Fruit fly (Drosophila melanogaster): Measurements from ENCODE around the gene CG8837.
A peak's percentile ranks its signal among the peaks of the same experiment; 100 is the strongest.

CG8837 gene

dm6 chr2L:3369083-3369653, 49.1 kb downstream of the CG8837 start:
- TF ChIP-seq svp (GFP tag) = peak; percentile 8
- no peak for TF ChIP-seq CG9139 (GFP tag; optimal IDR thresholded peaks at IDR 0.05)
- no peak for TF ChIP-seq acj6 (GFP tag; optimal IDR thresholded peaks at IDR 0.05)
- no peak for TF ChIP-seq eg (GFP tag; IDR thresholded peaks at IDR 0.05)
- TF ChIP-seq Sox102F (GFP tag; optimal IDR thresholded peaks at IDR 0.05) = no peak
- no peak for TF ChIP-seq Eip93F (GFP tag; optimal IDR thresholded peaks at IDR 0.05)
- no peak for TF ChIP-seq cyc (GFP tag; optimal IDR thresholded peaks at IDR 0.05)
- no peak for TF ChIP-seq Eip75B (GFP tag; optimal IDR thresholded peaks at IDR 0.05)
- peak; percentile 17 for TF ChIP-seq fkh (GFP tag; optimal IDR thresholded peaks at IDR 0.05)
- TF ChIP-seq vri (GFP tag; optimal IDR thresholded peaks at IDR 0.05) = peak; percentile 17
- no peak for TF ChIP-seq esn (GFP tag; optimal IDR thresholded peaks at IDR 0.05)
- no peak for TF ChIP-seq CG11762 (GFP tag; optimal IDR thresholded peaks at IDR 0.05; ENCODE audit: insufficient read depth)
- TF ChIP-seq CG16779 (tag; optimal IDR thresholded peaks at IDR 0.05) = no peak
- no peak for TF ChIP-seq net (GFP tag; optimal IDR thresholded peaks at IDR 0.05)
- peak; percentile 1 for TF ChIP-seq CG8632 (GFP tag; optimal IDR thresholded peaks at IDR 0.05)
- no peak for TF ChIP-seq Smox (GFP tag; optimal IDR thresholded peaks at IDR 0.05)

DNA sequence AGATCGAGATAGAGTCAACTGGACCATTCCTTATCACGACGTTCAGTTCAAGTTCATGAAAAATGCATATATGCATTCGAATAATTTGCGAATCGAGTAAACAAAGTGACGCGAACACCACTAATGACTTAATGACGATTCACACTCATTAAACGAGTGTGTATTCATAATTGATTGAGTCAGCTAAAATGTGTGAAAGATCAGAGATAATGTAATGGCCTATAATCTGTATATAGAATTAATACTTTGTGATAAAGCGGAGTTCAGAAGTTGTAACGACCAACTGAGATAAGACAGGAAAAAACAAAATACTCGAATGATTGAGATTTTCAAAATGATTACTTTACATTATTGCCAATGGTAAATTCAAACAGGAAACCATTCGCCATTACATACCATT, 49.8 kb downstream of the CG8837 start:
- TF ChIP-seq CG11762 (GFP tag; optimal IDR thresholded peaks at IDR 0.05; ENCODE audit: insufficient read depth) (no peak), Ets96B (tag; optimal IDR thresholded peaks at IDR 0.05) (no peak), svp (GFP tag) (peak; percentile 97), CG1621 (tag; optimal IDR thresholded peaks at IDR 0.05) (no peak), topi (GFP tag; optimal IDR thresholded peaks at IDR 0.05) (no peak), CG10631 (GFP tag; optimal IDR thresholded peaks at IDR 0.05) (no peak)

- TF ChIP-seq svp (GFP tag) = no peak
- TF ChIP-seq topi (GFP tag; optimal IDR thresholded peaks at IDR 0.05) = no peak
- TF ChIP-seq CG3032 (tag; optimal IDR thresholded peaks at IDR 0.05) = no peak
- no peak for TF ChIP-seq dsx (GFP tag; optimal IDR thresholded peaks at IDR 0.05; ENCODE audit: poor library complexity, severe bottlenecking)
- TF ChIP-seq cyc (GFP tag; optimal IDR thresholded peaks at IDR 0.05) = no peak
These were observed 50.9 kb downstream of the CG8837 start for dm6 chr2L:3370920-3371319.

DNA sequence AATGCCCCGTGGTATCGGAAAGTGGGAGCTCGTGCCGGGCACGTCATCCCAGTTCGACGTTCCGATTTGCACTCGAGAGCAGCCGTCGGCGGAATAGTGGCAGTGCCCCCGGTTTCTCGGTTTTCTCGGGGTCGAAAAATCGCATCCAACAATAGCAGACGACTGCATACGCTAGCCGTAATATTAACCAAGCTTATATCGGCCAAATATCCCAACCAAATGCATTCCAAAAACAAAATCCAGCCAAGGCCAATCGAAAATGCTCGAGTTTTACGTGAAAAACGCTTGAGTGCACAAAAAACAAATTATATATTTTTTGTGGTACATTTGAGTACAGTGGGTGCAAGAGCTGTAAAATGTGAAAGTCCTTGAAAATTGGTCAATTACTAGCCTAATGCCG, 51.3 kb downstream of the CG8837 start:
- TF ChIP-seq dac (GFP tag; optimal IDR thresholded peaks at IDR 0.05) (peak; percentile 51), Eip75B (GFP tag; optimal IDR thresholded peaks at IDR 0.05) (peak; percentile 0), CG32006 (GFP tag; optimal IDR thresholded peaks at IDR 0.05) (peak; percentile 78), CG4318 (GFP tag; optimal IDR thresholded peaks at IDR 0.05) (peak; percentile 32), CG15336 (GFP tag; IDR thresholded peaks at IDR 0.05) (peak; percentile 59), svp (GFP tag) (peak; percentile 19), Hr38 (GFP tag; optimal IDR thresholded peaks at IDR 0.05) (no peak), CG6792 (GFP tag; optimal IDR thresholded peaks at IDR 0.05) (no peak), Eip78C (GFP tag) (peak; percentile 38), CG8119 (GFP tag; IDR thresholded peaks at IDR 0.05) (peak; percentile 60; the same call in 1 of the 3 replicates), CG16779 (tag; optimal IDR thresholded peaks at IDR 0.05) (peak; percentile 24), Gug (GFP tag; IDR thresholded peaks at IDR 0.05) (peak; percentile 68), fkh (GFP tag; optimal IDR thresholded peaks at IDR 0.05) (no peak), vri (GFP tag; optimal IDR thresholded peaks at IDR 0.05) (no peak), CG6808 (GFP tag; optimal IDR thresholded peaks at IDR 0.05) (no peak), Ets96B (tag; optimal IDR thresholded peaks at IDR 0.05) (peak; percentile 20), CG6276 (GFP tag; optimal IDR thresholded peaks at IDR 0.05) (peak; percentile 37), CG10669 (GFP tag; optimal IDR thresholded peaks at IDR 0.05) (peak; percentile 29), CG11294 (GFP tag; IDR thresholded peaks at IDR 0.05) (peak; percentile 53; the same call in 1 of the 2 replicates), CG6854 (GFP tag; optimal IDR thresholded peaks at IDR 0.05) (no peak), Hr4 (GFP tag; optimal IDR thresholded peaks at IDR 0.05) (peak; percentile 43), CG6163 (GFP tag; IDR thresholded peaks at IDR 0.05) (peak; percentile 62), fd59A (GFP tag; optimal IDR thresholded peaks at IDR 0.05) (peak; percentile 12), Met (GFP tag; optimal IDR thresholded peaks at IDR 0.05) (no peak)

Data from whole organism, prepupa.